Worm (Caenorhabditis elegans): ENCODE data around the gene cpt-2.

Gene cpt-2

ce11 chrIV:11210781-11211256, 31.4 kb downstream of the cpt-2 start, which contains the start of gene adk-1 (continued):
- TF ChIP-seq lin-35 (GFP tag; optimal IDR thresholded peaks at IDR 0.05) (peak; percentile 12 to 68), C34B4.2 (tag; optimal IDR thresholded peaks at IDR 0.05) (no peak), mdl-1 (tag; optimal IDR thresholded peaks at IDR 0.05) (no peak), pqm-1 (tag; optimal IDR thresholded peaks at IDR 0.05) (no peak), sup-37 (GFP tag; optimal IDR thresholded peaks at IDR 0.05) (no peak), unc-86 (tag; optimal IDR thresholded peaks at IDR 0.05) (no peak), sox-4 (tag; optimal IDR thresholded peaks at IDR 0.05) (no peak), C16A3.4 (tag; optimal IDR thresholded peaks at IDR 0.05) (no peak), nhr-77 (tag; optimal IDR thresholded peaks at IDR 0.05) (no peak)

ce11 chrIV:11211547-11211946, 32.1 kb downstream of the cpt-2 start:
- TF ChIP-seq nhr-20 (tag; optimal IDR thresholded peaks at IDR 0.05) (peak; percentile 23), pqm-1 (tag; optimal IDR thresholded peaks at IDR 0.05) (no peak), skn-1 (tag; optimal IDR thresholded peaks at IDR 0.05) (no peak), lin-35 (GFP tag; optimal IDR thresholded peaks at IDR 0.05) (peak in 1 of 2 experiments; percentile 29), egl-27 (tag; optimal IDR thresholded peaks at IDR 0.05) (no peak), efl-1 (optimal IDR thresholded peaks at IDR 0.05) (no peak), efl-1 (GFP tag; optimal IDR thresholded peaks at IDR 0.05 in 1 of 2) (no peak), C16A3.4 (tag; optimal IDR thresholded peaks at IDR 0.05) (no peak), nhr-85 (tag) (peak; percentile 71), swsn-7 (tag; optimal IDR thresholded peaks at IDR 0.05) (no peak), lin-39 (tag; optimal IDR thresholded peaks at IDR 0.05) (no peak), nhr-84 (tag; optimal IDR thresholded peaks at IDR 0.05) (no peak), mep-1 (tag; optimal IDR thresholded peaks at IDR 0.05) (peak; percentile 10), unc-62 (GFP tag; optimal IDR thresholded peaks at IDR 0.05) (no peak), irx-1 (tag; optimal IDR thresholded peaks at IDR 0.05) (no peak), ztf-11 (tag; optimal IDR thresholded peaks at IDR 0.05) (no peak), C04F5.9 (tag; optimal IDR thresholded peaks at IDR 0.05) (no peak), ets-5 (GFP tag; IDR thresholded peaks at IDR 0.05) (no peak), fkh-4 (tag; optimal IDR thresholded peaks at IDR 0.05; ENCODE audit: borderline replicate concordance) (no peak), hlh-4 (tag; optimal IDR thresholded peaks at IDR 0.05) (no peak), lin-14 (GFP tag; optimal IDR thresholded peaks at IDR 0.05) (peak; percentile 78), nhr-237 (tag; optimal IDR thresholded peaks at IDR 0.05) (no peak), hpl-2 (GFP tag; optimal IDR thresholded peaks at IDR 0.05) (no peak), fkh-10 (GFP tag; optimal IDR thresholded peaks at IDR 0.05) (no peak), mab-9 (GFP tag; IDR thresholded peaks at IDR 0.05) (no peak), snu-23 (GFP tag; optimal IDR thresholded peaks at IDR 0.05) (peak; percentile 13), jun-1 (tag; optimal IDR thresholded peaks at IDR 0.05) (no peak), sox-4 (tag; optimal IDR thresholded peaks at IDR 0.05) (no peak), ceh-8 (GFP tag; optimal IDR thresholded peaks at IDR 0.05) (no peak), vab-15 (tag; optimal IDR thresholded peaks at IDR 0.05) (no peak), alr-1 (tag; optimal IDR thresholded peaks at IDR 0.05; ENCODE audit: borderline replicate concordance) (no peak), nhr-11 (tag; optimal IDR thresholded peaks at IDR 0.05) (no peak), dpl-1 (GFP tag; optimal IDR thresholded peaks at IDR 0.05) (no peak), nhr-19 (GFP tag; conservative IDR thresholded peaks at IDR 0.05) (no peak), ztf-4 (tag; optimal IDR thresholded peaks at IDR 0.05) (no peak), rnt-1 (tag; optimal IDR thresholded peaks at IDR 0.05) (peak; percentile 9), sptf-1 (tag; optimal IDR thresholded peaks at IDR 0.05) (no peak), aha-1 (tag; optimal IDR thresholded peaks at IDR 0.05) (no peak), lsy-2 (tag; optimal IDR thresholded peaks at IDR 0.05) (no peak), blmp-1 (tag; optimal IDR thresholded peaks at IDR 0.05) (peak; percentile 52), aly-2 (tag; optimal IDR thresholded peaks at IDR 0.05) (no peak), nhr-71 (tag; optimal IDR thresholded peaks at IDR 0.05) (no peak), nhr-12 (tag; optimal IDR thresholded peaks at IDR 0.05) (no peak), unc-86 (tag; optimal IDR thresholded peaks at IDR 0.05) (no peak), lin-13 (GFP tag; optimal IDR thresholded peaks at IDR 0.05) (no peak), tbx-2 (tag; optimal IDR thresholded peaks at IDR 0.05) (no peak), nhr-77 (tag; optimal IDR thresholded peaks at IDR 0.05) (no peak), hlh-17 (GFP tag; optimal IDR thresholded peaks at IDR 0.05; ENCODE audit: borderline replicate concordance) (no peak), tlp-1 (tag; optimal IDR thresholded peaks at IDR 0.05) (peak; percentile 69)
